In the genomic region with DNA sequence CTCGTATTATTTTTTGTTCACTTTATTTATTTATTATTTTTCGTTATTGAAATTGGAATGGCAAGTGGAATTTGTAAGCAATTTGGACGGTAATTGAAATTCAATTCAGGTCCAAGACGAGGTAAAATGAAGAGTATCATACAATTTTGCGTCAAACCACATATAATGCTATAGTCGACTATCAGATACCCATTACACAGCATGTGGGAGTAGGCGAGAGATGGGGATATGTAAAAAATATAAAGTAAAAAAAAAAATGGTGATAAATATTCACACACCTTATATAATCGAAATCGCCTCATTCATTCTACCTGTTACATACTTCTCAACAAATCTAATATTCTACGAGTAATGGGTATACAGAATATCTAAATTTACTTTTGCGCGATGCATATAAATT, we compare ENCODE assay signal across 4 fruit fly cellular contexts.
TF ChIP-seq lines count a peak whose summit lies in the region.

No protein-coding gene starts in this region.

- no peak for TF ChIP-seq CTCF in whole organism, embryonic (GFP tag; optimal IDR thresholded peaks at IDR 0.05; lab: Kevin White, UChicago)

TF ChIP-seq in whole organism, adult, 20 proteins besides CTCF, POLR2A, EP300 and RAD21:
- peak; percentile 10 for TF ChIP-seq tj (GFP tag; optimal IDR thresholded peaks at IDR 0.05; lab: Kevin White, UChicago)
- no peak for TF ChIP-seq Mnt (GFP tag; optimal IDR thresholded peaks at IDR 0.05; lab: Kevin White, UChicago)
- TF ChIP-seq bab1 (GFP tag; optimal IDR thresholded peaks at IDR 0.05; lab: Kevin White, UChicago) = peak; percentile 10
TF ChIP-seq in whole organism, adult: peak in this region for 2.

TF ChIP-seq in whole organism, embryonic, 481 proteins besides CTCF, POLR2A, EP300 and RAD21 (continues in another document):
- TF ChIP-seq bbx (GFP tag; IDR thresholded peaks at IDR 0.05; lab: Robert Waterston, UW; ENCODE audit: partially characterized antibody) = peak; percentile 33; the same call in 1 of the 2 replicates
- TF ChIP-seq CG14860 (GFP tag; IDR thresholded peaks at IDR 0.05; lab: Robert Waterston, UW; ENCODE audit: partially characterized antibody) = peak; percentile 80
- TF ChIP-seq CG2712 (tag; optimal IDR thresholded peaks at IDR 0.05; lab: Kevin White, UChicago) = no peak
- peak; percentile 69 for TF ChIP-seq CG16813 (GFP tag; IDR thresholded peaks at IDR 0.05; lab: Robert Waterston, UW; ENCODE audit: partially characterized antibody)
- 0 out of 2 replicates have a peak, but pooled peaks have one; percentile 40 for TF ChIP-seq vvl (GFP tag; IDR thresholded peaks at IDR 0.05; lab: Robert Waterston, UW)
- peak; percentile 68 for TF ChIP-seq vnd (GFP tag; IDR thresholded peaks at IDR 0.05; lab: Robert Waterston, UW; ENCODE audit: partially characterized antibody)
- peak; percentile 42; the same call in 1 of the 2 replicates for TF ChIP-seq CG9932 (GFP tag; IDR thresholded peaks at IDR 0.05; lab: Robert Waterston, UW)
- TF ChIP-seq CG7839 (tag; optimal IDR thresholded peaks at IDR 0.05; lab: Kevin White, UChicago) = no peak
- no peak for TF ChIP-seq CG42726 (GFP tag; IDR thresholded peaks at IDR 0.05; lab: Robert Waterston, UW; ENCODE audit: partially characterized antibody)
- peak; percentile 10 for TF ChIP-seq CG18599 (GFP tag; optimal IDR thresholded peaks at IDR 0.05; lab: Kevin White, UChicago)
- peak; percentile 66 for TF ChIP-seq CG7963 (GFP tag; IDR thresholded peaks at IDR 0.05; lab: Robert Waterston, UW; ENCODE audit: partially characterized antibody)
- peak in 1 of 2 experiments; percentile 58 for TF ChIP-seq Pdp1 (GFP tag; optimal IDR thresholded peaks at IDR 0.05; lab: Kevin White, UChicago)
- no peak for TF ChIP-seq B-H1 (GFP tag; IDR thresholded peaks at IDR 0.05; lab: Robert Waterston, UW)
- TF ChIP-seq inv (GFP tag; IDR thresholded peaks at IDR 0.05; lab: Robert Waterston, UW; ENCODE audit: partially characterized antibody) = peak; percentile 13; the same call in 1 of the 2 replicates
- no peak for TF ChIP-seq Nf-YB (GFP tag; optimal IDR thresholded peaks at IDR 0.05; lab: Kevin White, UChicago)
- TF ChIP-seq CG6791 (GFP tag; IDR thresholded peaks at IDR 0.05; lab: Robert Waterston, UW; ENCODE audit: partially characterized antibody) = peak; percentile 49; the same call in 1 of the 3 replicates
- no peak for TF ChIP-seq trem (tag; optimal IDR thresholded peaks at IDR 0.05; lab: Kevin White, UChicago)
- TF ChIP-seq yki (optimal IDR thresholded peaks at IDR 0.05; lab: Kevin White, UChicago) = no peak
- peak; percentile 75 for TF ChIP-seq tna (GFP tag; IDR thresholded peaks at IDR 0.05; lab: Robert Waterston, UW; ENCODE audit: partially characterized antibody)
- TF ChIP-seq CG15269 (tag; optimal IDR thresholded peaks at IDR 0.05; lab: Kevin White, UChicago) = peak; percentile 12
- no peak for TF ChIP-seq HLH54F (GFP tag; optimal IDR thresholded peaks at IDR 0.05; lab: Kevin White, UChicago)
- no peak for TF ChIP-seq CG6689 (GFP tag; IDR thresholded peaks at IDR 0.05; lab: Robert Waterston, UW)
- TF ChIP-seq CG2678 (tag; optimal IDR thresholded peaks at IDR 0.05; lab: Kevin White, UChicago) = peak; percentile 13
- peak; percentile 63 for TF ChIP-seq Med (GFP tag; lab: Kevin White, UChicago)
- peak; percentile 47 for TF ChIP-seq sens (GFP tag; lab: Kevin White, UChicago)

TF ChIP-seq in whole organism, prepupa, 60 proteins besides CTCF, POLR2A, EP300 and RAD21 (continues in another document):
- peak; percentile 34; the same call in 1 of the 3 replicates for TF ChIP-seq CG6163 (GFP tag; IDR thresholded peaks at IDR 0.05; lab: Robert Waterston, UW)
- TF ChIP-seq CG10631 (GFP tag; optimal IDR thresholded peaks at IDR 0.05; lab: Kevin White, UChicago) = no peak
- TF ChIP-seq CG6854 (GFP tag; optimal IDR thresholded peaks at IDR 0.05; lab: Kevin White, UChicago) = no peak
- TF ChIP-seq vri (GFP tag; optimal IDR thresholded peaks at IDR 0.05; lab: Kevin White, UChicago) = peak; percentile 39
- TF ChIP-seq Lpt (GFP tag; optimal IDR thresholded peaks at IDR 0.05; lab: Kevin White, UChicago) = no peak
- TF ChIP-seq Ets96B (tag; optimal IDR thresholded peaks at IDR 0.05; lab: Kevin White, UChicago) = no peak
- TF ChIP-seq fkh (GFP tag; optimal IDR thresholded peaks at IDR 0.05; lab: Kevin White, UChicago) = no peak
- TF ChIP-seq Smox (GFP tag; optimal IDR thresholded peaks at IDR 0.05; lab: Kevin White, UChicago) = peak; percentile 13
- TF ChIP-seq acj6 (GFP tag; optimal IDR thresholded peaks at IDR 0.05; lab: Kevin White, UChicago) = no peak
- no peak for TF ChIP-seq salr (GFP tag; optimal IDR thresholded peaks at IDR 0.05; lab: Kevin White, UChicago)
- TF ChIP-seq CG8632 (GFP tag; optimal IDR thresholded peaks at IDR 0.05; lab: Kevin White, UChicago) = no peak
- no peak for TF ChIP-seq Eip75B (GFP tag; optimal IDR thresholded peaks at IDR 0.05; lab: Kevin White, UChicago)
- TF ChIP-seq CG32006 (GFP tag; optimal IDR thresholded peaks at IDR 0.05; lab: Kevin White, UChicago) = no peak
- TF ChIP-seq dac (GFP tag; optimal IDR thresholded peaks at IDR 0.05; lab: Kevin White, UChicago) = no peak
- no peak for TF ChIP-seq Sox14 (GFP tag; optimal IDR thresholded peaks at IDR 0.05; lab: Kevin White, UChicago)
- no peak for TF ChIP-seq Sox15 (GFP tag; optimal IDR thresholded peaks at IDR 0.05; lab: Kevin White, UChicago)
- no peak for TF ChIP-seq ss (GFP tag; optimal IDR thresholded peaks at IDR 0.05; lab: Kevin White, UChicago)
- TF ChIP-seq Hr38 (GFP tag; optimal IDR thresholded peaks at IDR 0.05; lab: Kevin White, UChicago) = no peak
- peak; percentile 28 for TF ChIP-seq Met (GFP tag; optimal IDR thresholded peaks at IDR 0.05; lab: Kevin White, UChicago)
- TF ChIP-seq CG10669 (GFP tag; optimal IDR thresholded peaks at IDR 0.05; lab: Kevin White, UChicago) = no peak
- TF ChIP-seq CG31627 (GFP tag; optimal IDR thresholded peaks at IDR 0.05; lab: Kevin White, UChicago) = peak; percentile 11
- TF ChIP-seq spab (GFP tag; optimal IDR thresholded peaks at IDR 0.05; lab: Kevin White, UChicago) = no peak
- TF ChIP-seq svp (GFP tag; lab: Kevin White, UChicago) = peak; percentile 19
- TF ChIP-seq CG6792 (GFP tag; optimal IDR thresholded peaks at IDR 0.05; lab: Kevin White, UChicago) = no peak
- TF ChIP-seq CG15336 (GFP tag; IDR thresholded peaks at IDR 0.05; lab: Robert Waterston, UW) = no peak
- peak; percentile 54 for TF ChIP-seq Eip78C (GFP tag; lab: Kevin White, UChicago)
- peak; percentile 35 for TF ChIP-seq esn (GFP tag; optimal IDR thresholded peaks at IDR 0.05; lab: Kevin White, UChicago)
- TF ChIP-seq CG4318 (GFP tag; optimal IDR thresholded peaks at IDR 0.05; lab: Kevin White, UChicago) = no peak
- TF ChIP-seq eg (GFP tag; IDR thresholded peaks at IDR 0.05; lab: Robert Waterston, UW) = no peak
- no peak for TF ChIP-seq CG11762 (GFP tag; optimal IDR thresholded peaks at IDR 0.05; lab: Kevin White, UChicago; ENCODE audit: insufficient read depth)
- no peak for TF ChIP-seq CG11902 (GFP tag; optimal IDR thresholded peaks at IDR 0.05; lab: Kevin White, UChicago)

TF ChIP-seq in whole organism, wandering third instar larva, 38 proteins besides CTCF, POLR2A, EP300 and RAD21 (continues in another document):
- peak; percentile 60 for TF ChIP-seq Hnf4 (GFP tag; optimal IDR thresholded peaks at IDR 0.05; lab: Kevin White, UChicago)
- no peak for TF ChIP-seq N (GFP tag; optimal IDR thresholded peaks at IDR 0.05; lab: Kevin White, UChicago)
- TF ChIP-seq brk (GFP tag; optimal IDR thresholded peaks at IDR 0.05; lab: Kevin White, UChicago) = no peak
- peak; percentile 6 for TF ChIP-seq psq (GFP tag; optimal IDR thresholded peaks at IDR 0.05; lab: Kevin White, UChicago)
- no peak for TF ChIP-seq Hr83 (GFP tag; optimal IDR thresholded peaks at IDR 0.05; lab: Kevin White, UChicago; ENCODE audit: poor library complexity, severe bottlenecking)
- TF ChIP-seq HLH106 (tag; optimal IDR thresholded peaks at IDR 0.05; lab: Kevin White, UChicago) = peak; percentile 45
- TF ChIP-seq Abd-B (GFP tag; optimal IDR thresholded peaks at IDR 0.05; lab: Kevin White, UChicago) = no peak
- peak; percentile 11 for TF ChIP-seq woc (GFP tag; optimal IDR thresholded peaks at IDR 0.05; lab: Kevin White, UChicago)
- peak; percentile 56 for TF ChIP-seq rgr (GFP tag; optimal IDR thresholded peaks at IDR 0.05; lab: Kevin White, UChicago)
- no peak for TF ChIP-seq lola (GFP tag; optimal IDR thresholded peaks at IDR 0.05; lab: Kevin White, UChicago)
- TF ChIP-seq Jra (GFP tag; optimal IDR thresholded peaks at IDR 0.05; lab: Kevin White, UChicago) = no peak
- no peak for TF ChIP-seq Rel (GFP tag; optimal IDR thresholded peaks at IDR 0.05; lab: Kevin White, UChicago)
- TF ChIP-seq Rel (tag; optimal IDR thresholded peaks at IDR 0.05; lab: Kevin White, UChicago) = no peak
- no peak for TF ChIP-seq Hr78 (GFP tag; optimal IDR thresholded peaks at IDR 0.05; lab: Kevin White, UChicago)
- no peak for TF ChIP-seq tai (GFP tag; optimal IDR thresholded peaks at IDR 0.05; lab: Kevin White, UChicago)
- no peak for TF ChIP-seq jim (GFP tag; optimal IDR thresholded peaks at IDR 0.05; lab: Kevin White, UChicago)
- no peak for TF ChIP-seq dl (GFP tag; optimal IDR thresholded peaks at IDR 0.05; lab: Kevin White, UChicago; ENCODE audit: insufficient read depth in 1 of 2, partially characterized antibody in 2 of 2)
- TF ChIP-seq Vsx2 (GFP tag; optimal IDR thresholded peaks at IDR 0.05; lab: Kevin White, UChicago; ENCODE audit: partially characterized antibody) = no peak
- TF ChIP-seq sage (GFP tag; optimal IDR thresholded peaks at IDR 0.05; lab: Kevin White, UChicago) = no peak
- no peak for TF ChIP-seq GATAd (GFP tag; optimal IDR thresholded peaks at IDR 0.05; lab: Kevin White, UChicago)
- no peak for TF ChIP-seq sv (GFP tag; optimal IDR thresholded peaks at IDR 0.05; lab: Kevin White, UChicago)
- peak; percentile 63 for TF ChIP-seq ey (GFP tag; optimal IDR thresholded peaks at IDR 0.05; lab: Kevin White, UChicago)
- peak; percentile 9 for TF ChIP-seq Sp1 (GFP tag; optimal IDR thresholded peaks at IDR 0.05; lab: Kevin White, UChicago)
- TF ChIP-seq fru (GFP tag; optimal IDR thresholded peaks at IDR 0.05; lab: Kevin White, UChicago) = peak; percentile 45
- TF ChIP-seq pan (optimal IDR thresholded peaks at IDR 0.05; lab: Kevin White, UChicago) = no peak
- peak; percentile 59 for TF ChIP-seq br (GFP tag; optimal IDR thresholded peaks at IDR 0.05; lab: Kevin White, UChicago)
- TF ChIP-seq Myc (optimal IDR thresholded peaks at IDR 0.05; lab: Kevin White, UChicago) = no peak
- TF ChIP-seq Dif (GFP tag; optimal IDR thresholded peaks at IDR 0.05; lab: Kevin White, UChicago; ENCODE audit: partially characterized antibody) = no peak
- TF ChIP-seq dsf (GFP tag; optimal IDR thresholded peaks at IDR 0.05; lab: Kevin White, UChicago; ENCODE audit: borderline replicate concordance) = no peak
- TF ChIP-seq CG32264 (GFP tag; optimal IDR thresholded peaks at IDR 0.05; lab: Kevin White, UChicago) = no peak
- no peak for TF ChIP-seq Dfd (GFP tag; optimal IDR thresholded peaks at IDR 0.05; lab: Kevin White, UChicago)
- TF ChIP-seq CrebA (GFP tag; optimal IDR thresholded peaks at IDR 0.05; lab: Kevin White, UChicago; ENCODE audit: borderline replicate concordance) = no peak
